Fruit fly (Drosophila melanogaster): Measurements from ENCODE around the gene Muc68E.

DNA sequence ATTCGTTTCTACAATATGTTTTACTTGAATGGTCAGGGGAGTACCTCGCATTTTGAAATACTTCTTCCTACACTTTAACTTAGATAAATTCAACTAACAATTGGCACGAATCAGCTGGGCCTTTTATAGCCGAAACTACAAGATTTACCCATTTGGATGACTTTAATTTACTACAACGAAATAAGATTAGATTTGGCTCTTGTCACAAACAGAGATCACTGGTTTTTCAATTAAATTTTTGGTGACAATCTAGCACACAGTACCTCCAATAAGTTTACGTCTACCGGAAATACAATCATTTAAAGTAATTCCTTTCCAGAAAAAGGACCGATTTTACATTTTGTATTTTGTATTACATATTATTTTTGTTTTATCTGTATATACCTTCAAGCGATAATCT lies 28.0 kb downstream of the Muc68E start, which contains the start of gene CG5883:
- TF ChIP-seq Abd-B (GFP tag; optimal IDR thresholded peaks at IDR 0.05) = no peak
- TF ChIP-seq psq (GFP tag; optimal IDR thresholded peaks at IDR 0.05) = no peak
- TF ChIP-seq usp (GFP tag; optimal IDR thresholded peaks at IDR 0.05) = no peak
- no peak for TF ChIP-seq woc (GFP tag; optimal IDR thresholded peaks at IDR 0.05)
- no peak for TF ChIP-seq GATAd (GFP tag; optimal IDR thresholded peaks at IDR 0.05)
- TF ChIP-seq Hr83 (GFP tag; optimal IDR thresholded peaks at IDR 0.05; ENCODE audit: poor library complexity, severe bottlenecking) = no peak
- TF ChIP-seq foxo (GFP tag; optimal IDR thresholded peaks at IDR 0.05) = no peak
- no peak for TF ChIP-seq Jra (GFP tag; optimal IDR thresholded peaks at IDR 0.05)

Measured in whole organism, wandering third instar larva.